Worm (Caenorhabditis elegans) whole organism, dauer: ENCODE data around the gene best-23.

Experiments
- unc-62 ChIP-seq: sonication (generic microtip); optimal IDR thresholded peaks from 2 replicates; lab custom pipeline; 2017; ENCODE audit warnings: missing biosample characterization, missing genetic modification reagents, missing genetic modification characterization

best-23 gene

ce11 chrII:7907539-7907997 lies at the start of gene best-23:
Gene best-23, minus strand, starts transcription at chrII:7907589.
- no peak for TF ChIP-seq unc-62 (GFP tag; lab: Kevin White, UChicago)

ce11 chrII:7955548-7955947 lies 48.2 kb upstream of the best-23 start:
- TF ChIP-seq unc-62 (GFP tag; lab: Kevin White, UChicago) = no peak

- no peak for TF ChIP-seq unc-62 (GFP tag; lab: Kevin White, UChicago)
Measured at ce11 chrII:7948278-7948677, 40.9 kb upstream of the best-23 start.

ce11 chrII:7946830-7947425 lies 39.5 kb upstream of the best-23 start, which contains the start of gene ZK669.5:
Gene ZK669.5, minus strand, starts transcription at chrII:7946880.
- TF ChIP-seq unc-62 (GFP tag; lab: Kevin White, UChicago) = no peak

- no peak for TF ChIP-seq unc-62 (GFP tag; lab: Kevin White, UChicago)
Measured at ce11 chrII:7945168-7945567, 37.8 kb upstream of the best-23 start, which contains the start of gene dbt-1. Gene dbt-1, minus strand, starts transcription at chrII:7945206.

- no peak for TF ChIP-seq unc-62 (GFP tag; lab: Kevin White, UChicago)
Measured at ce11 chrII:7944333-7944744, 37.0 kb upstream of the best-23 start.

- TF ChIP-seq unc-62 (GFP tag; lab: Kevin White, UChicago) = no peak
Measured at ce11 chrII:7940848-7941247, 33.5 kb upstream of the best-23 start, which contains the start of gene ZK669.3. Gene ZK669.3, plus strand, starts transcription at chrII:7941148.

- TF ChIP-seq unc-62 (GFP tag; lab: Kevin White, UChicago) = no peak
Measured at ce11 chrII:7938078-7938477, 30.7 kb upstream of the best-23 start, which contains the start of gene ZK669.2. Gene ZK669.2, minus strand, starts transcription at chrII:7938178.

- no peak for TF ChIP-seq unc-62 (GFP tag; lab: Kevin White, UChicago)
Measured at ce11 chrII:7935622-7936021, 28.2 kb upstream of the best-23 start.

- no peak for TF ChIP-seq unc-62 (GFP tag; lab: Kevin White, UChicago)
Measured at ce11 chrII:7930671-7931070, 23.3 kb upstream of the best-23 start.

ce11 chrII:7928600-7928999 lies 21.2 kb upstream of the best-23 start, which contains the start of gene spv-1:
Gene spv-1, minus strand, starts transcription at chrII:7928700.
- no peak for TF ChIP-seq unc-62 (GFP tag; lab: Kevin White, UChicago)

ce11 chrII:7921155-7921554 lies 13.8 kb upstream of the best-23 start:
- no peak for TF ChIP-seq unc-62 (GFP tag; lab: Kevin White, UChicago)

- TF ChIP-seq unc-62 (GFP tag; lab: Kevin White, UChicago) = no peak
Measured at ce11 chrII:7920178-7920577, 12.8 kb upstream of the best-23 start.

- no peak for TF ChIP-seq unc-62 (GFP tag; lab: Kevin White, UChicago)
Measured at ce11 chrII:7911015-7911414, 3.6 kb upstream of the best-23 start, which contains the start of gene ZK675.4. Gene ZK675.4, plus strand, starts transcription at chrII:7911315.

ce11 chrII:7901990-7902389 lies 5.4 kb downstream of the best-23 start:
- no peak for TF ChIP-seq unc-62 (GFP tag; lab: Kevin White, UChicago)

ce11 chrII:7900762-7901161 lies 6.6 kb downstream of the best-23 start:
- no peak for TF ChIP-seq unc-62 (GFP tag; lab: Kevin White, UChicago)

ce11 chrII:7900190-7900672 lies 7.2 kb downstream of the best-23 start, which contains the start of gene rev-1:
Gene rev-1, plus strand, starts transcription at chrII:7900622.
- TF ChIP-seq unc-62 (GFP tag; lab: Kevin White, UChicago) = no peak
